Fruit fly (Drosophila melanogaster): ENCODE data around the gene CG9519.

CG9519 gene

DNA sequence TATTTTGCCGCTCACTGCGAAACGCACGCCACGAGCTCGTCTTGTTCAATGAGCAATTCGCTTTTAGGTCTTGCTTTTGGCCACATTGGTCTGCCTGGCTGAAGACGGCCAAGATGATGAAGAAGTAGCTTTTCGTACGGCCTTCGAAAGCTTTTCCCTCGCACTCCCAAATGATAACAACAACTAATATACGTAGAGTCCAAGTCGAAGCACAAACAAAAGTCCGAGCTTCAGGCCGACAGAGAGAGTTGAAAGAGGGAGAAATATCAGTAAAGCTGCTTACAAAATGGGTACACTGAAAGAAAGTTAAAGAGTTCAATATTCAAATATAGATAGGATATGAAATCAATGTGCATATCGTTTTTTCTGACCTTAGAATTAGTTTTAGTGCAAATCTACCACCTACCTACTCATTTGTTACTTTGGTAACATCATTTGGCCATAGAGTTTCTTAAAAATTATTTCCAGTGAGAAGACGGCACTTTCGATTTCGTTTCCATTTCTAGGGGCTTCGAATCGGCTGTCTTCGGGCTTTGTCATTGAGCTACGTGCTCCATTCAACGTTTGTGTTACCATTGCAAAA is 26.5 kb upstream of the CG9519 start, which contains the start of the genes CG45064 and CG45065 (continued):
- TF ChIP-seq chm (GFP tag; IDR thresholded peaks at IDR 0.05): no peak
- peak; percentile 86 for TF ChIP-seq tap (tag; optimal IDR thresholded peaks at IDR 0.05)
- no peak for TF ChIP-seq B-H2 (GFP tag; optimal IDR thresholded peaks at IDR 0.05)
- peak; percentile 59 for TF ChIP-seq kay (GFP tag; optimal IDR thresholded peaks at IDR 0.05)
- peak; percentile 13 for TF ChIP-seq CG3838 (GFP tag; optimal IDR thresholded peaks at IDR 0.05)
- TF ChIP-seq CG11504 (tag; optimal IDR thresholded peaks at IDR 0.05): peak; percentile 92
- no peak for TF ChIP-seq pros (GFP tag; optimal IDR thresholded peaks at IDR 0.05)
- peak; percentile 90 for TF ChIP-seq nmo (GFP tag; optimal IDR thresholded peaks at IDR 0.05)
- TF ChIP-seq sug (tag; optimal IDR thresholded peaks at IDR 0.05): peak; percentile 40
- TF ChIP-seq E2f2 (GFP tag; IDR thresholded peaks at IDR 0.05): peak; percentile 45; the same call in 1 of the 2 replicates
- TF ChIP-seq CG9817 (tag; optimal IDR thresholded peaks at IDR 0.05): peak; percentile 67
- TF ChIP-seq Chrac-16 (GFP tag; optimal IDR thresholded peaks at IDR 0.05): peak; percentile 64
- no peak for TF ChIP-seq Neu2 (GFP tag; optimal IDR thresholded peaks at IDR 0.05; ENCODE audit: borderline replicate concordance)
- TF ChIP-seq aop (GFP tag; IDR thresholded peaks at IDR 0.05): peak; percentile 41; the same call in 1 of the 2 replicates
- no peak for TF ChIP-seq nerfin-2 (GFP tag; IDR thresholded peaks at IDR 0.05; ENCODE audit: partially characterized antibody)
- peak; percentile 75 for TF ChIP-seq Dek (tag; optimal IDR thresholded peaks at IDR 0.05)
- TF ChIP-seq unc-4 (GFP tag; IDR thresholded peaks at IDR 0.05; ENCODE audit: partially characterized antibody): no peak
- TF ChIP-seq Optix (GFP tag; IDR thresholded peaks at IDR 0.05): peak; percentile 64
- peak; percentile 80 for TF ChIP-seq odd (GFP tag; optimal IDR thresholded peaks at IDR 0.05)
- TF ChIP-seq CG18599 (GFP tag; optimal IDR thresholded peaks at IDR 0.05): peak; percentile 81
- TF ChIP-seq CG11398 (GFP tag; optimal IDR thresholded peaks at IDR 0.05): peak; percentile 75
- TF ChIP-seq stwl (tag; optimal IDR thresholded peaks at IDR 0.05): no peak
- TF ChIP-seq ro (GFP tag; IDR thresholded peaks at IDR 0.05): peak; percentile 67
- TF ChIP-seq Hr39 (optimal IDR thresholded peaks at IDR 0.05): no peak
- TF ChIP-seq sd (tag; optimal IDR thresholded peaks at IDR 0.05): peak; percentile 43
- TF ChIP-seq ttk (GFP tag; IDR thresholded peaks at IDR 0.05): peak; percentile 93
- peak; percentile 87 for TF ChIP-seq CG18262 (tag; optimal IDR thresholded peaks at IDR 0.05)
- peak; percentile 77 for TF ChIP-seq slbo (GFP tag; IDR thresholded peaks at IDR 0.05)
- TF ChIP-seq Stat92E (GFP tag; optimal IDR thresholded peaks at IDR 0.05): peak in 1 of 3 experiments; percentile 4
- peak; percentile 88 for TF ChIP-seq Ptx1 (GFP tag; IDR thresholded peaks at IDR 0.05)
- TF ChIP-seq CG17568 (GFP tag; optimal IDR thresholded peaks at IDR 0.05): peak; percentile 64
- TF ChIP-seq Side (GFP tag; optimal IDR thresholded peaks at IDR 0.05): peak; percentile 84
- TF ChIP-seq sr (GFP tag; IDR thresholded peaks at IDR 0.05): peak; percentile 74; the same call in 1 of the 3 replicates
- peak; percentile 53 for TF ChIP-seq CrebB (tag; optimal IDR thresholded peaks at IDR 0.05)
- TF ChIP-seq Dbx (GFP tag; IDR thresholded peaks at IDR 0.05): peak; percentile 56; the same call in 2 of the 3 replicates
- TF ChIP-seq CG8089 (GFP tag; optimal IDR thresholded peaks at IDR 0.05): peak; percentile 81
- TF ChIP-seq CG13775 (GFP tag; optimal IDR thresholded peaks at IDR 0.05): peak; percentile 57
- TF ChIP-seq CG12744 (GFP tag; optimal IDR thresholded peaks at IDR 0.05): peak; percentile 54
- peak; percentile 89 for TF ChIP-seq CG12391 (tag; optimal IDR thresholded peaks at IDR 0.05)
- no peak for TF ChIP-seq CG14860 (GFP tag; IDR thresholded peaks at IDR 0.05; ENCODE audit: partially characterized antibody)
- peak; percentile 20 for TF ChIP-seq CG16815 (GFP tag; optimal IDR thresholded peaks at IDR 0.05)
- TF ChIP-seq CG10366 (GFP tag; IDR thresholded peaks at IDR 0.05): peak; percentile 83
- no peak for TF ChIP-seq CG6791 (GFP tag; IDR thresholded peaks at IDR 0.05; ENCODE audit: partially characterized antibody)
- TF ChIP-seq insv (GFP tag; optimal IDR thresholded peaks at IDR 0.05): no peak
- no peak for TF ChIP-seq CG2129 (GFP tag; IDR thresholded peaks at IDR 0.05; ENCODE audit: partially characterized antibody)
- no peak for TF ChIP-seq lov (optimal IDR thresholded peaks at IDR 0.05)
- no peak; the same call in 1 of the 3 replicates for TF ChIP-seq lov (GFP tag; IDR thresholded peaks at IDR 0.05)
- TF ChIP-seq CG16813 (GFP tag; IDR thresholded peaks at IDR 0.05; ENCODE audit: partially characterized antibody): no peak
- TF ChIP-seq CG2875 (GFP tag; optimal IDR thresholded peaks at IDR 0.05): peak; percentile 80

Data from whole organism, embryonic.